Worm (Caenorhabditis elegans) whole organism, mixed stage, embryonic: ENCODE data around the gene mdt-19.

Experiments
- M03D4.4 ChIP-seq: sonication (generic microtip); optimal IDR thresholded peaks from 2 replicates; lab custom pipeline; 2017; ENCODE audit warnings: mild to moderate bottlenecking, missing genetic modification characterization, missing compliant biosample characterization
- ceh-43 ChIP-seq: fragments of 200-800 bp; sonication (Bioruptor generic); optimal IDR thresholded peaks from 2 replicates; lab custom pipeline; 2018; ENCODE audit warnings: mild to moderate bottlenecking, missing genetic modification characterization, moderate library complexity, missing compliant biosample characterization
- ceh-83 ChIP-seq: fragments of 200-800 bp; sonication (Bioruptor generic); optimal IDR thresholded peaks from 2 replicates; lab custom pipeline; 2018; ENCODE audit warnings: mild to moderate bottlenecking, missing genetic modification characterization, missing compliant biosample characterization
- ces-1 ChIP-seq: fragments of 150-350 bp; optimal IDR thresholded peaks from 2 replicates; lab custom pipeline; 2014; ENCODE audit warnings: missing biosample characterization, missing genetic modification reagents, missing genetic modification characterization
- cnd-1 ChIP-seq: fragments of 200-800 bp; sonication (Bioruptor generic); optimal IDR thresholded peaks from 2 replicates; lab custom pipeline; 2018; ENCODE audit warnings: mild to moderate bottlenecking, missing genetic modification characterization, missing compliant biosample characterization
- drap-1 ChIP-seq: fragments of 200-800 bp; sonication (Bioruptor generic); optimal IDR thresholded peaks from 3 replicates; lab custom pipeline; 2018; ENCODE audit warnings: mild to moderate bottlenecking, missing genetic modification characterization, missing compliant biosample characterization
- elt-1 ChIP-seq: sonication (generic microtip); optimal IDR thresholded peaks from 2 replicates; lab custom pipeline; 2017; ENCODE audit warnings: missing genetic modification characterization, mild to moderate bottlenecking, missing compliant biosample characterization, antibody characterized with exemption, moderate library complexity, borderline replicate concordance; ENCODE audit not compliant: insufficient read depth
- elt-3 ChIP-seq: fragments of 150-350 bp; optimal IDR thresholded peaks from 2 replicates; lab custom pipeline; 2014; ENCODE audit warnings: missing biosample characterization, missing genetic modification characterization
- flh-1 ChIP-seq: fragments of 200-800 bp; sonication (Bioruptor generic); optimal IDR thresholded peaks from 2 replicates; lab custom pipeline; 2018; ENCODE audit warnings: mild to moderate bottlenecking, missing genetic modification characterization, moderate library complexity, missing compliant biosample characterization
- ham-2 ChIP-seq: fragments of 200-800 bp; sonication (Bioruptor generic); optimal IDR thresholded peaks from 2 replicates; lab custom pipeline; 2018; ENCODE audit warnings: mild to moderate bottlenecking, missing genetic modification characterization, missing compliant biosample characterization
- lin-13 ChIP-seq: fragments of 150-350 bp; optimal IDR thresholded peaks from 2 replicates; lab custom pipeline; 2014; ENCODE audit warnings: missing biosample characterization, missing genetic modification characterization
- lin-32 ChIP-seq: fragments of 200-800 bp; sonication (Bioruptor generic); optimal IDR thresholded peaks from 2 replicates; lab custom pipeline; 2018; ENCODE audit warnings: mild to moderate bottlenecking, missing genetic modification characterization, missing compliant biosample characterization
- mep-1 ChIP-seq: fragments of 150-350 bp; optimal IDR thresholded peaks from 2 replicates; lab custom pipeline; 2017; ENCODE audit warnings: missing biosample characterization, missing genetic modification reagents, missing genetic modification characterization, inconsistent platforms
- mls-2 ChIP-seq: sonication (generic microtip); optimal IDR thresholded peaks from 2 replicates; lab custom pipeline; 2016; ENCODE audit warnings: mild to moderate bottlenecking, missing genetic modification characterization, moderate library complexity, missing compliant biosample characterization
- nhr-12 ChIP-seq: fragments of 150-350 bp; optimal IDR thresholded peaks from 2 replicates; lab custom pipeline; 2014; ENCODE audit warnings: missing biosample characterization, missing genetic modification characterization
- nhr-28 ChIP-seq: fragments of 150-350 bp; optimal IDR thresholded peaks from 2 replicates; lab custom pipeline; 2014; ENCODE audit warnings: missing biosample characterization, missing genetic modification characterization
- pha-4 ChIP-seq: fragments of 150-350 bp; optimal IDR thresholded peaks from 2 replicates; lab custom pipeline; 2018; ENCODE audit warnings: missing biosample characterization, missing genetic modification reagents, missing genetic modification characterization
- sptf-1 ChIP-seq: sonication (generic microtip); optimal IDR thresholded peaks from 2 replicates; lab custom pipeline; 2017; ENCODE audit warnings: mild to moderate bottlenecking, missing genetic modification characterization, moderate library complexity, missing compliant biosample characterization
- tbx-8 ChIP-seq: fragments of 200-800 bp; sonication (Bioruptor generic); optimal IDR thresholded peaks from 2 replicates; lab custom pipeline; 2018; ENCODE audit warnings: mild to moderate bottlenecking, missing genetic modification characterization, moderate library complexity, missing compliant biosample characterization
- unc-120 ChIP-seq: sonication (generic microtip); optimal IDR thresholded peaks from 2 replicates; lab custom pipeline; 2017; ENCODE audit warnings: missing genetic modification characterization, missing compliant biosample characterization; ENCODE audit not compliant: poor library complexity, severe bottlenecking
- unc-39 ChIP-seq: fragments of 150-350 bp; optimal IDR thresholded peaks from 2 replicates; lab custom pipeline; 2014; ENCODE audit warnings: missing biosample characterization, missing genetic modification characterization
- unc-62 ChIP-seq: fragments of 150-350 bp; optimal IDR thresholded peaks from 2 replicates; lab custom pipeline; 2014; ENCODE audit warnings: missing biosample characterization, missing genetic modification reagents, missing genetic modification characterization
- zip-8 ChIP-seq: fragments of 150-350 bp; optimal IDR thresholded peaks from 2 replicates; lab custom pipeline; 2014; ENCODE audit warnings: missing biosample characterization, missing genetic modification characterization
- ztf-11 ChIP-seq: fragments of 150-350 bp; optimal IDR thresholded peaks from 2 replicates; lab custom pipeline; 2014; ENCODE audit warnings: missing biosample characterization, missing genetic modification characterization

Gene mdt-19

DNA sequence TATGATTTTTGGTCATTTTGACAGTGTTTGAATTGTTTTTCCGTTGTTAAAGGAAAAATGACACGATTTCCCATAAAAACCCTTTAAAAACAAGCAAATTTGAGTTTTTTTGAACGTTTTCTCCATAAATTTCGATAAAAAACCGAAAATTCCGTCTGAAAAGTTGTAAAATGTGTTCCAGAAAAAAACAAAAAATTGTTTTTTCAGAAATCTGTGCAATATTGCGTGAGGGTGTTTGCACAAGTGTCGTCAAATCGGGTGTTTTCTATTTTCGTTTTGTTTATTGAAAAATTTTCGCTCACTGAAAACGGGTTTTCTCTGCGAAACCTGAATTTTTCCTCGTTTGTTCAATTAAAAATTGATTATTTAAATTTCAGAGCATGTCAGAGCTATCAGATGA, 21.7 kb downstream of the mdt-19 start, which contains the start of gene ppfr-4:
Gene ppfr-4 (plus strand): TSS at position 378 of the 400 bp plus-strand sequence.
- TF ChIP-seq ces-1 (GFP tag; lab: Kevin White, UChicago) (peak; percentile 20), ceh-83 (GFP tag; lab: Kevin White, UChicago) (no peak)

DNA sequence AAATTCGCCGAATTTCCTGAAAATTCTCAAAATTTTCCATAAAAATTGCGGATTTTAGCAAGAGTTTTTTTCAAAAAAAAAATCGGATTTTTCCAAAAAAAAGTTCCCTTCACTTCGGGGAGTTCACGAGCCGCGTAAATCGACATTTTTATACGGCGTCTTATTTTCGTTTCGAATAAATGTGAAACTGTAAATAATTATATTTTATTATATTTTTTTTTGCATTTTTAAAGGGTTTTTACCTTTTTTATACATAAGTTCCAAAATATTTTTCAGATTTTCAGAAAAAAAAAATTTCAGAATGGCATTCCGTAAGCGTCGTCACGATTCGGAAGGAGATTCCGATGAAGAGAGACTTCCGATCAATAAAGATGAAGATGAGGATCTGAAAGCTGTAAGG, 25.0 kb downstream of the mdt-19 start, which contains the start of gene Y71H2B.2:
Gene Y71H2B.2 (plus strand): TSS at position 301 of the 400 bp plus-strand sequence.
- no peak for TF ChIP-seq ztf-11 (tag; lab: Kevin White, UChicago)

DNA sequence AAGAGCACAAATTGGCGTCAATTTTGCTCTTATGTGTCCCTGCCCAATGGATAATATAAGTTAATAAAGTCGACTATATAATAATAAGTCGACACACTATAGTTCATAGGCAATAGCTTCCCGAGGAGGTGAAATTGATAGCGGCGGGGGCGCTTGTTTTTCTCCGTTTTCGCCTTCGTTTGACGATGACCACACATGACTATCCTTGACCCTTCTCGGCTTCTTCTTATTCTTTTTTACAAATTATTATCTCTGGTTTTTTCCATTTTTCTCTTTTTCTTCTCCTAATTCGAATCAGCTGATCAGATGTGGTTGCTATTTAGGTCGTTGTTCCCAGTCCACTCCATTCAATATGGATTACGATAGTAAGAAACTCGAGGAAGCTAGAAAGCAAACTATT, 30.8 kb downstream of the mdt-19 start, which contains the start of gene acbp-8:
Gene acbp-8 (plus strand): TSS at position 324 of the 400 bp plus-strand sequence.
- TF ChIP-seq drap-1 (GFP tag; lab: Kevin White, UChicago) (no peak), ceh-83 (GFP tag; lab: Kevin White, UChicago) (no peak), tbx-8 (no peak), ceh-43 (no peak), unc-39 (tag; lab: Kevin White, UChicago) (no peak)

DNA sequence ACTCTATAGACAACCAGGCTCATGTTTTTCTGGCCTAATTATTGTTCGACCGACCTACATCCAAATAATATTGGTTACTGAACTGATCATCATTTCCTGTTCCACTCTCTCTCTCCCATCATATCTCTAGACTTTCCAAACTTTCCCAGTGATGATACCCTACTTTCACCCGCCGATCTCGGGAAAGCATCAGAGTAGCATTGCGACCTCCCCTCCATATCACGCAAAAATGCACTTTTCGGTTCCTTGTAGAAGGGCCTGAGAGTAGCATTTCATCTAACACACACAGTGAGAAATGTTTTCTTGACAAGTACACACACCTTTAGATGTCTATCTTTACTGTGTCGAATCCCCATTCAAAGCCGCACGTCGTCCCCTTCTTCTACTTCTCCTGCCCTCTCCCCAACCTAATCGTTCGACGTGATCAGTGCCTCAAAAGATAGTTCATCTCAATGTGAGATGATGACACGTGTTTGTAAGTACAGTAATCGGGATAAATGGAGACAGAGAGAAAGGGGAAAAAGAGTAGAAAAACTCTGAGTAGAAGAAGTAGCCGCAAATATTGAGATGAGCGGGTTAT, 35.1 kb downstream of the mdt-19 start:
- TF ChIP-seq elt-1 (tag; lab: Kevin White, UChicago) (peak; percentile 52), ham-2 (GFP tag; lab: Kevin White, UChicago) (peak; percentile 19), lin-13 (tag; lab: Kevin White, UChicago) (no peak)
- TF ChIP-seq, all 35 proteins: peak for 2

DNA sequence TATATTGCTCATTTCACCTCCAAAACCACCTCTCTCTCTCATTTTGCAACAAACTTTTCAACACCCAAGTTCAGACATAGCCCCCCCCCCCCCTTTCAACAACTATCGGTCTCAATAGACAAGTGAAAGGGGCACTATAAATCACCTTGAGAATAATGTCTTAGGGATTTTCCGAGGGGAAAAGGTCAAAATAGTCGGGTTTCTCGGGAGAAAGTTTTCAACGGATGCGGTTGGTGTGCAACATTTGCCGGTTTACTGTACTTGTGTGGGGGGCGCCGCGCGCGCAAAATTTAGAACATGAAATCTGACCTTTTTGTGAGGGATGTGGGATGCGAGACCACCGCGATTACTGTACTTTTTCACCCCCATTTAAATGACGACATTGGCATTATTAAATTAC, 36.7 kb downstream of the mdt-19 start:
- TF ChIP-seq mls-2 (tag; lab: Kevin White, UChicago) (no peak), mep-1 (tag; lab: Kevin White, UChicago) (no peak)

DNA sequence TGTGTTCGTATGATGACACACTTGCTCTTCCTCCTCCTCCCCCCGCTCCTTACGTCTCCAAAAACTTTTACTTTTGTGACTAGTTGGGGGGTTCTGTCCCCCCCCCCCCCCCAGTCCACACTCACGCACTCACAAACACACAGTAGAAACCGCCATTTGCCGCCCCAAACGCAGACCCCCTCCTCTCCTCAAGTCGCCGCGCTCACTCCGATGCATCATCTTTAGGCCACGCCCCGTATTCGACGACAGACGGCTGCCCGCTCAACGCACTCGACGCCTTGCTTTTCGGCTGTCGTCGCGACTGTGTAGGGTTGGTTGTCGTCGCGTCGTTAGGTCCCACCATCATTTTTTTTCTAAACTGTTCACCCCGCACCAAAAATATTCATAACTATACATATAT, 38.3 kb downstream of the mdt-19 start, which contains the start of gene zmp-2:
Gene zmp-2 (plus strand): TSS at position 247 of the 400 bp plus-strand sequence.
- TF ChIP-seq ceh-83 (GFP tag; lab: Kevin White, UChicago): no peak

DNA sequence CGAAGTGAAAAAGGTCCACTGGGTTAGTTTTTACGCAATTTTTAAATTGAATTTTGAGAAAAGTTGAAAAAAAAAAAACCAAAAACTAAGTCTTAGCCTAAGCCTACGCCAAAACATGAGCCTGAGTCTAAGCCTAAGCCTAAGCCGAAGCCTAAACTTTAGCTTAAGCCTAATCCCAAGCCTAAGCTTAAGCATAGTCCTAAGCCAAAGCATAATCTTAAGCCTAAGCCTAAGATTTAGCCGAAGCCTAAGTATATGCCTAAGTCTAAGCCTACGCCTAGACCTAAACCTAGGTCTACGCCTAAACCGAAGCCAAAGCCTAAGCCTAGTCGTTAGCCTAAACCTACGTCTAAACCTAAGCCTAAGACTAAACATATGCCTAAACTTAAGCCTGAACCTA, 43.8 kb downstream of the mdt-19 start:
- TF ChIP-seq unc-39 (tag; lab: Kevin White, UChicago): no peak
- no peak for TF ChIP-seq elt-3 (tag; lab: Kevin White, UChicago)
- TF ChIP-seq unc-120 (tag; lab: Kevin White, UChicago): no peak
- no peak for TF ChIP-seq ceh-83 (GFP tag; lab: Kevin White, UChicago)
- no peak for TF ChIP-seq tbx-8
- TF ChIP-seq M03D4.4 (tag; lab: Kevin White, UChicago): no peak
- TF ChIP-seq ham-2 (GFP tag; lab: Kevin White, UChicago): no peak
- TF ChIP-seq flh-1 (GFP tag; lab: Kevin White, UChicago): no peak
- TF ChIP-seq ceh-43: no peak
- TF ChIP-seq lin-32: no peak
- TF ChIP-seq ces-1 (GFP tag; lab: Kevin White, UChicago): no peak
- no peak for TF ChIP-seq ztf-11 (tag; lab: Kevin White, UChicago)
- no peak for TF ChIP-seq pha-4
- no peak for TF ChIP-seq nhr-12 (tag; lab: Kevin White, UChicago)
- TF ChIP-seq sptf-1 (tag; lab: Kevin White, UChicago): no peak
- TF ChIP-seq cnd-1 (tag; lab: Kevin White, UChicago): no peak
- no peak for TF ChIP-seq unc-62 (GFP tag; lab: Kevin White, UChicago)
- TF ChIP-seq zip-8: no peak
- TF ChIP-seq nhr-28: no peak
